Worm (Caenorhabditis elegans) whole organism, late embryonic: ENCODE results near the gene num-1.

Experiments
- C08G9.2 ChIP-seq: sonication (generic microtip); optimal IDR thresholded peaks from 2 replicates; lab custom pipeline; 2016; ENCODE audit warnings: mild to moderate bottlenecking, missing genetic modification characterization, moderate library complexity, missing compliant biosample characterization
- C38D4.7 ChIP-seq: fragments of 200-800 bp; sonication (Bioruptor generic); optimal IDR thresholded peaks from 2 replicates; lab custom pipeline; 2018; ENCODE audit warnings: mild to moderate bottlenecking, missing genetic modification characterization, moderate library complexity, missing compliant biosample characterization
- K02D7.2 ChIP-seq: sonication (generic microtip); optimal IDR thresholded peaks from 2 replicates; lab custom pipeline; 2017; ENCODE audit warnings: mild to moderate bottlenecking, missing genetic modification characterization, missing compliant biosample characterization
- K09A11.1 ChIP-seq: sonication (generic microtip); optimal IDR thresholded peaks from 2 replicates; lab custom pipeline; 2017; ENCODE audit warnings: antibody characterized with exemption, mild to moderate bottlenecking, missing genetic modification characterization, missing compliant biosample characterization; ENCODE audit not compliant: insufficient read depth
- Y22D7AL.16 ChIP-seq: sonication (generic microtip); optimal IDR thresholded peaks from 2 replicates; lab custom pipeline; 2016; ENCODE audit warnings: missing genetic modification characterization, missing compliant biosample characterization
- ceh-14 ChIP-seq: sonication (generic microtip); optimal IDR thresholded peaks from 2 replicates; lab custom pipeline; 2016; ENCODE audit warnings: missing genotype, missing genetic modification characterization, missing compliant biosample characterization
- ceh-19 ChIP-seq: fragments of 200-800 bp; sonication (Bioruptor generic); optimal IDR thresholded peaks from 2 replicates; lab custom pipeline; 2018; ENCODE audit warnings: mild to moderate bottlenecking, missing genetic modification characterization, missing compliant biosample characterization
- ceh-2 ChIP-seq: sonication (generic microtip); optimal IDR thresholded peaks from 2 replicates; lab custom pipeline; 2016; ENCODE audit warnings: missing genotype, missing genetic modification characterization, missing compliant biosample characterization
- ceh-22 ChIP-seq: sonication (generic microtip); optimal IDR thresholded peaks from 2 replicates; lab custom pipeline; 2017; ENCODE audit warnings: missing biosample characterization, missing genetic modification characterization
- ceh-24 ChIP-seq: sonication (generic microtip); optimal IDR thresholded peaks from 2 replicates; lab custom pipeline; 2016; ENCODE audit warnings: mild to moderate bottlenecking, missing genetic modification characterization, missing compliant biosample characterization
- ceh-31 ChIP-seq: sonication (generic microtip); optimal IDR thresholded peaks from 2 replicates; lab custom pipeline; 2016; ENCODE audit warnings: missing genetic modification characterization, missing compliant biosample characterization
- ceh-34 ChIP-seq: sonication (generic microtip); optimal IDR thresholded peaks from 2 replicates; lab custom pipeline; 2016; ENCODE audit warnings: mild to moderate bottlenecking, missing genetic modification characterization, missing compliant biosample characterization
- ceh-45 ChIP-seq: fragments of 200-800 bp; sonication (Bioruptor generic); IDR thresholded peaks from 2 replicates; pipeline ENCODE4 v1.3.6; 2022; ENCODE audit warnings: missing genetic modification reagents, missing genetic modification characterization, missing compliant biosample characterization
- ceh-48 ChIP-seq: sonication (generic microtip); optimal IDR thresholded peaks from 2 replicates; lab custom pipeline; 2016; ENCODE audit warnings: missing genetic modification characterization, inconsistent platforms, missing compliant biosample characterization
- ceh-6 ChIP-seq: fragments of 200-800 bp; sonication (Bioruptor generic); optimal IDR thresholded peaks from 2 replicates; lab custom pipeline; 2018; ENCODE audit warnings: mild to moderate bottlenecking, missing genetic modification characterization, missing compliant biosample characterization
- ceh-9 ChIP-seq: sonication (generic microtip); optimal IDR thresholded peaks from 2 replicates; lab custom pipeline; 2016; ENCODE audit warnings: mild to moderate bottlenecking, missing genetic modification characterization, inconsistent platforms, missing compliant biosample characterization
- elt-2 ChIP-seq: sonication (generic microtip); optimal IDR thresholded peaks from 2 replicates; lab custom pipeline; 2016; ENCODE audit warnings: missing genetic modification reagents, missing genetic modification characterization, missing compliant biosample characterization
- eyg-1 ChIP-seq: sonication (generic microtip); optimal IDR thresholded peaks from 2 replicates; lab custom pipeline; 2016; ENCODE audit warnings: missing genotype, missing genetic modification characterization, missing compliant biosample characterization
- fax-1 ChIP-seq: sonication (generic microtip); optimal IDR thresholded peaks from 2 replicates; lab custom pipeline; 2016; ENCODE audit warnings: missing genotype, missing genetic modification characterization, missing compliant biosample characterization
- fkh-10 ChIP-seq: fragments of 150-350 bp; optimal IDR thresholded peaks from 2 replicates; lab custom pipeline; 2014; ENCODE audit warnings: missing biosample characterization, missing genetic modification reagents, missing genetic modification characterization
- gmeb-2 ChIP-seq: sonication (generic microtip); optimal IDR thresholded peaks from 2 replicates; lab custom pipeline; 2016; ENCODE audit warnings: missing genetic modification characterization, inconsistent platforms, missing compliant biosample characterization
- hlh-30 ChIP-seq: sonication (generic microtip); optimal IDR thresholded peaks from 2 replicates; lab custom pipeline; 2017; ENCODE audit warnings: antibody characterized with exemption, missing genetic modification characterization, missing compliant biosample characterization; ENCODE audit not compliant: insufficient read depth
- hlh-6 ChIP-seq: sonication (generic microtip); optimal IDR thresholded peaks from 2 replicates; lab custom pipeline; 2016; ENCODE audit warnings: missing genotype, missing genetic modification characterization, missing compliant biosample characterization
- hlh-8 ChIP-seq: sonication (generic microtip); optimal IDR thresholded peaks from 2 replicates; lab custom pipeline; 2016; ENCODE audit warnings: missing genotype, missing genetic modification characterization, missing compliant biosample characterization
- madf-2 ChIP-seq: sonication (generic microtip); optimal IDR thresholded peaks from 2 replicates; lab custom pipeline; 2017; ENCODE audit warnings: missing genetic modification characterization, missing compliant biosample characterization
- mec-3 ChIP-seq: sonication (generic microtip); optimal IDR thresholded peaks from 2 replicates; lab custom pipeline; 2016; ENCODE audit warnings: borderline replicate concordance, missing genetic modification characterization, missing compliant biosample characterization
- npax-4 ChIP-seq: sonication (generic microtip); optimal IDR thresholded peaks from 2 replicates; lab custom pipeline; 2016; ENCODE audit warnings: missing genetic modification characterization, missing compliant biosample characterization
- pat-9 ChIP-seq: fragments of 200-800 bp; sonication (Bioruptor generic); optimal IDR thresholded peaks from 2 replicates; lab custom pipeline; 2018; ENCODE audit warnings: mild to moderate bottlenecking, missing genetic modification characterization, moderate library complexity, missing compliant biosample characterization
- pax-1 ChIP-seq: fragments of 150-350 bp; optimal IDR thresholded peaks from 2 replicates; lab custom pipeline; 2014; ENCODE audit warnings: missing biosample characterization, missing genetic modification characterization
- pha-2 ChIP-seq: sonication (generic microtip); optimal IDR thresholded peaks from 2 replicates; lab custom pipeline; 2017; ENCODE audit warnings: mild to moderate bottlenecking, missing genetic modification characterization, missing compliant biosample characterization
- pqm-1 ChIP-seq: sonication (generic microtip); optimal IDR thresholded peaks from 2 replicates; lab custom pipeline; 2016; ENCODE audit warnings: missing genetic modification characterization, missing compliant biosample characterization
- ref-2 ChIP-seq: sonication (generic microtip); optimal IDR thresholded peaks from 2 replicates; lab custom pipeline; 2016; ENCODE audit warnings: missing genetic modification characterization, missing compliant biosample characterization
- rnt-1 ChIP-seq: sonication (generic microtip); optimal IDR thresholded peaks from 2 replicates; lab custom pipeline; 2016; ENCODE audit warnings: missing genetic modification characterization, missing compliant biosample characterization
- sdc-2 ChIP-seq: sonication (generic microtip); optimal IDR thresholded peaks from 2 replicates; lab custom pipeline; 2016; ENCODE audit warnings: missing genotype, missing genetic modification characterization, missing compliant biosample characterization
- sox-2 ChIP-seq: fragments of 200-800 bp; sonication (Bioruptor generic); IDR thresholded peaks from 2 replicates; pipeline ENCODE4 v1.3.6; 2022; ENCODE audit warnings: missing genetic modification reagents, missing genetic modification characterization, missing compliant biosample characterization
- sox-4 ChIP-seq: sonication (generic microtip); optimal IDR thresholded peaks from 2 replicates; lab custom pipeline; 2017; ENCODE audit warnings: mild to moderate bottlenecking, missing genetic modification characterization, inconsistent platforms, missing compliant biosample characterization
- tbx-7 ChIP-seq: sonication (generic microtip); optimal IDR thresholded peaks from 2 replicates; lab custom pipeline; 2016; ENCODE audit warnings: missing genotype, missing genetic modification characterization, missing compliant biosample characterization
- ttx-3 ChIP-seq: sonication (generic microtip); optimal IDR thresholded peaks from 2 replicates; lab custom pipeline; 2016; ENCODE audit warnings: missing genetic modification reagents, missing genetic modification characterization, missing compliant biosample characterization
- unc-3 ChIP-seq, 2 experiments: fragments of 200-800 bp in 1 of 2; sonication (Bioruptor generic) in 1 of 2; sonication (generic microtip) in 1 of 2; conservative IDR thresholded peaks in 1 of 2; optimal IDR thresholded peaks in 1 of 2; 2 replicates each; pipeline versions ENCODE4 v1.3.6 to Lab custom; 2016 to 2022; ENCODE audit warnings: missing compliant biosample characterization in 2 of 2, missing genetic modification characterization in 2 of 2, missing genetic modification reagents in 1 of 2
- zip-5 ChIP-seq: sonication (generic microtip); optimal IDR thresholded peaks from 2 replicates; lab custom pipeline; 2016; ENCODE audit warnings: missing genetic modification characterization, missing compliant biosample characterization
- ztf-16 ChIP-seq: sonication (generic microtip); optimal IDR thresholded peaks from 2 replicates; lab custom pipeline; 2017; ENCODE audit warnings: missing genetic modification characterization, missing compliant biosample characterization

num-1 gene

ce11 chrV:20862681-20863080, 33.1 kb downstream of the num-1 start, which contains the start of gene twk-35:
Gene twk-35, plus strand, starts transcription at chrV:20862981.
- no peak for TF ChIP-seq tbx-7 (tag; lab: Kevin White, UChicago)
- TF ChIP-seq ceh-19 (GFP tag; lab: Kevin White, UChicago) = no peak
- TF ChIP-seq K09A11.1 = no peak
- TF ChIP-seq hlh-6 (tag; lab: Kevin White, UChicago) = no peak
- no peak for TF ChIP-seq hlh-30 (tag; lab: Kevin White, UChicago)
- TF ChIP-seq hlh-8 (tag; lab: Kevin White, UChicago) = no peak
- no peak for TF ChIP-seq npax-4 (tag; lab: Kevin White, UChicago)
- TF ChIP-seq C08G9.2 (tag; lab: Kevin White, UChicago) = no peak
- no peak for TF ChIP-seq sdc-2
- no peak for TF ChIP-seq sox-2 (GFP tag; lab: Robert Waterston, UW)
- TF ChIP-seq eyg-1 (tag; lab: Kevin White, UChicago) = no peak
- no peak for TF ChIP-seq pax-1 (tag; lab: Kevin White, UChicago)
- no peak for TF ChIP-seq ceh-24

DNA sequence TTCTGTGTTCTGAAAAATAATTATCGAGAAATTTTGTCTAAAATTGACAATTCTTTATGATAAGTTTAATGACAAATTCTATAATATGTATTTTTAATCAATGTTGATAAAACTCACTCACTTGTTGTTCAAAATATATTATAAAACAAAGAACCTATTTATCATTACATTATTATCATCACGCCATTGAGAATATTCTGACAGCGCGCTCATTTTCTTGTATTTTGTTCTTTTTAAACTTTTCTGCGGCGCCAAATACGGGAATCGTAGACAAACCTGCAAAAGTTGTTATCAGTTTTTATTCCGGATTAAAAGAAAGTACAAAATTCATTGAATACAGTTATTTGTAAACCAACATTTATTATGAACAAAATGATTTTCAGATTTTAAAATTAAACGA, 36.8 kb downstream of the num-1 start:
- no peak for TF ChIP-seq ceh-6 (GFP tag; lab: Kevin White, UChicago)
- TF ChIP-seq ceh-9 (tag; lab: Kevin White, UChicago) = no peak
- no peak for TF ChIP-seq mec-3 (tag; lab: Kevin White, UChicago)
- no peak for TF ChIP-seq sox-4
- TF ChIP-seq ceh-22 (tag; lab: Kevin White, UChicago) = no peak
- no peak for TF ChIP-seq Y22D7AL.16 (tag; lab: Kevin White, UChicago)

DNA sequence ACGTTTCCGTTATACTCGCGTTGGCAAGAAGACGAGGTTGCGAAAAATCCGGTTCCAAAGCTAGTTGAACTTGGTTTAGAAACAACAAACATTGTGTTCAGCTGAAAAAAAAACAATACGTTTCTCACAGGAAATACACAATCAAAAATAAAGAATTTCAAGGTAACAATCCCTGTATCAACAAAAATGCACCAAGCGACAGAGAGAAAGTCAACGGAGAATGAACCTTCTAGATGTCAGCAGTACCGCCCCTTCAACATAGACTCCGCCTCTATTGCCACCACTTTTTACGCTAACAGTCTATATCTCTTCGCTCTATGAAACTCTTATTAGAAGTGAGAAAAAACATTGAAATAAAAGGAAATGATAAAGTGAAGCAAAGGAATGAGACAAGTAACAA, 38.7 kb downstream of the num-1 start, which contains the start of gene F31D4.8:
TSS of gene F31D4.8 (minus strand) at position 101 of the 400 bp plus-strand sequence.
- TF ChIP-seq pha-2 (tag; lab: Kevin White, UChicago) = no peak
- TF ChIP-seq fkh-10 (GFP tag; lab: Kevin White, UChicago) = no peak
- no peak for TF ChIP-seq ceh-45 (GFP tag; lab: Robert Waterston, UW)
- TF ChIP-seq fax-1 (tag; lab: Kevin White, UChicago) = no peak
- TF ChIP-seq ceh-31 (tag; lab: Kevin White, UChicago) = no peak
- TF ChIP-seq zip-5 (tag; lab: Kevin White, UChicago) = no peak
- no peak for TF ChIP-seq elt-2
- no peak for TF ChIP-seq ceh-48 (tag; lab: Kevin White, UChicago)
- no peak for TF ChIP-seq ceh-2 (tag; lab: Kevin White, UChicago)
- no peak for TF ChIP-seq C38D4.7 (GFP tag; lab: Kevin White, UChicago)
- TF ChIP-seq madf-2 (tag; lab: Kevin White, UChicago) = no peak
- no peak for TF ChIP-seq ceh-19 (GFP tag; lab: Kevin White, UChicago)
- no peak for TF ChIP-seq pqm-1 (tag; lab: Kevin White, UChicago)
- TF ChIP-seq gmeb-2 = no peak
- no peak for TF ChIP-seq ceh-14 (tag; lab: Kevin White, UChicago)
- no peak for TF ChIP-seq ceh-34 (tag; lab: Kevin White, UChicago)
- no peak for TF ChIP-seq rnt-1 (tag; lab: Kevin White, UChicago)
- no peak for TF ChIP-seq K02D7.2 (tag; lab: Kevin White, UChicago)
- TF ChIP-seq ref-2 = no peak
- TF ChIP-seq Y22D7AL.16 (tag; lab: Kevin White, UChicago) = no peak

DNA sequence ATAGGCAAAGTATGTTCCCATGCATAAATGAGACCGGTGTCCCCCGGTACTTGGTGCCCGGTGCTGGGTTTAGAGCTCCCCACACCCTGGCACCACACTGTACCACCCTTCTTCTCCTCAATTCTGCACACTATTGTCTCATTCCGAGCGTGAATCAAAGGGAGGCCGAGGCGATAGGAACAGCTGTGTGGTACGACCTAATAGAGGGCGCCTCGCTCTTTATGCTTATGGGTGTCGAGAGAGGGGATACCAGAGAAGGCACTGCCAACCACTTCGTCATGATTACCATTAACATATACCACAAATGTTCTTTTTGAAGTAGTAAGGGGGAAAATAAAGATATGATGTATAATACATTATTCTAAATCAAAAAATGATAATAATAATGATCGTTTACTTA, 41.0 kb downstream of the num-1 start:
- TF ChIP-seq ttx-3 (tag; lab: Kevin White, UChicago) = no peak
- TF ChIP-seq madf-2 (tag; lab: Kevin White, UChicago) = no peak
- TF ChIP-seq ztf-16 (tag; lab: Kevin White, UChicago) = no peak
- TF ChIP-seq pat-9 = no peak
- TF ChIP-seq zip-5 (tag; lab: Kevin White, UChicago) = no peak
- TF ChIP-seq unc-3 (GFP tag; conservative IDR thresholded peaks at IDR 0.05; lab: Robert Waterston, UW) = no peak
- no peak for TF ChIP-seq unc-3 (tag; optimal IDR thresholded peaks at IDR 0.05; lab: Kevin White, UChicago)
- TF ChIP-seq sdc-2 = no peak
- no peak for TF ChIP-seq ceh-2 (tag; lab: Kevin White, UChicago)
- no peak for TF ChIP-seq ref-2
- no peak for TF ChIP-seq ceh-22 (tag; lab: Kevin White, UChicago)
